Fruit fly (Drosophila melanogaster): ENCODE measurements around the gene CG1647.

CG1647 gene

dm6 chr3R:28844611-28845376 is 24.8 kb downstream of the CG1647 start, which contains the start of the genes Apc and spg (continued):
- peak; percentile 40 for TF ChIP-seq nau (GFP tag; optimal IDR thresholded peaks at IDR 0.05)
- no peak for TF ChIP-seq CG18764 (GFP tag; optimal IDR thresholded peaks at IDR 0.05)
- peak; percentile 39 for TF ChIP-seq sqz (GFP tag; optimal IDR thresholded peaks at IDR 0.05)
- TF ChIP-seq slou (GFP tag; optimal IDR thresholded peaks at IDR 0.05) = no peak
- peak; percentile 73 for TF ChIP-seq CrebB (tag; optimal IDR thresholded peaks at IDR 0.05)
- peak; percentile 76 for TF ChIP-seq CG34224 (GFP tag; IDR thresholded peaks at IDR 0.05; ENCODE audit: partially characterized antibody)
- TF ChIP-seq CG17568 (GFP tag; optimal IDR thresholded peaks at IDR 0.05) = no peak
- TF ChIP-seq CG30020 (tag; optimal IDR thresholded peaks at IDR 0.05) = peak; percentile 25
- no peak for TF ChIP-seq CG8290 (GFP tag; optimal IDR thresholded peaks at IDR 0.05)
- peak in 1 of 2 experiments; percentile 89 for TF ChIP-seq CG8290 (tag; optimal IDR thresholded peaks at IDR 0.05)
- TF ChIP-seq CG18011 (GFP tag; optimal IDR thresholded peaks at IDR 0.05) = no peak
- TF ChIP-seq CG12659 (GFP tag; optimal IDR thresholded peaks at IDR 0.05) = peak; percentile 87
- TF ChIP-seq lab (GFP tag; optimal IDR thresholded peaks at IDR 0.05) = peak; percentile 66
- TF ChIP-seq tll (GFP tag; optimal IDR thresholded peaks at IDR 0.05) = no peak
- TF ChIP-seq scrt (GFP tag; optimal IDR thresholded peaks at IDR 0.05) = peak; percentile 31
- TF ChIP-seq CG12236 (GFP tag; optimal IDR thresholded peaks at IDR 0.05) = no peak
- no peak for TF ChIP-seq CG12744 (GFP tag; optimal IDR thresholded peaks at IDR 0.05)
- TF ChIP-seq p53 (GFP tag; optimal IDR thresholded peaks at IDR 0.05) = no peak
- peak; percentile 77 for TF ChIP-seq Aef1 (GFP tag; IDR thresholded peaks at IDR 0.05)
- TF ChIP-seq CG12219 (GFP tag; optimal IDR thresholded peaks at IDR 0.05) = peak; percentile 63
- TF ChIP-seq ERR (GFP tag; optimal IDR thresholded peaks at IDR 0.05) = no peak
- TF ChIP-seq CG4360 (GFP tag; IDR thresholded peaks at IDR 0.05) = peak; percentile 95
- peak; percentile 1 for TF ChIP-seq CG16815 (GFP tag; optimal IDR thresholded peaks at IDR 0.05)
- no peak for TF ChIP-seq Antp (GFP tag; optimal IDR thresholded peaks at IDR 0.05)
- TF ChIP-seq CG18262 (tag; optimal IDR thresholded peaks at IDR 0.05) = peak; percentile 44
- TF ChIP-seq nom (GFP tag; optimal IDR thresholded peaks at IDR 0.05) = peak; percentile 77
- no peak for TF ChIP-seq CG4404 (GFP tag; IDR thresholded peaks at IDR 0.05)
- peak; percentile 44; the same call in 2 of the 3 replicates for TF ChIP-seq CG14050 (GFP tag; IDR thresholded peaks at IDR 0.05)
- peak; percentile 64 for TF ChIP-seq vnd (GFP tag; IDR thresholded peaks at IDR 0.05; ENCODE audit: partially characterized antibody)
- peak; percentile 74 for TF ChIP-seq CG14710 (tag; optimal IDR thresholded peaks at IDR 0.05)
- TF ChIP-seq Mad (GFP tag; optimal IDR thresholded peaks at IDR 0.05) = no peak
- TF ChIP-seq Hmx (GFP tag; optimal IDR thresholded peaks at IDR 0.05) = peak; percentile 0
- TF ChIP-seq CG32767 (GFP tag; IDR thresholded peaks at IDR 0.05) = no peak
- TF ChIP-seq CG1647 (GFP tag; optimal IDR thresholded peaks at IDR 0.05) = no peak
- TF ChIP-seq lola (GFP tag; optimal IDR thresholded peaks at IDR 0.05) = peak in 1 of 3 experiments; percentile 43
- peak; percentile 93 for TF ChIP-seq sug (tag; optimal IDR thresholded peaks at IDR 0.05)
- peak; percentile 29 for TF ChIP-seq Fer3 (tag; optimal IDR thresholded peaks at IDR 0.05)
- TF ChIP-seq wor (GFP tag; IDR thresholded peaks at IDR 0.05) = no peak
- no peak for TF ChIP-seq Sry-β (GFP tag; optimal IDR thresholded peaks at IDR 0.05)
- no peak for TF ChIP-seq lmd (GFP tag; IDR thresholded peaks at IDR 0.05)
- no peak for TF ChIP-seq CG8281 (tag; optimal IDR thresholded peaks at IDR 0.05)
- no peak for TF ChIP-seq Nf-YB (GFP tag; optimal IDR thresholded peaks at IDR 0.05)
- peak; percentile 57; the same call in 1 of the 2 replicates for TF ChIP-seq nerfin-2 (GFP tag; IDR thresholded peaks at IDR 0.05; ENCODE audit: partially characterized antibody)
- peak; percentile 10 for TF ChIP-seq CG16863 (GFP tag; optimal IDR thresholded peaks at IDR 0.05)
- no peak for TF ChIP-seq CG33557 (GFP tag; optimal IDR thresholded peaks at IDR 0.05)
- 0 out of 2 replicates have a peak, but pooled peaks have one; percentile 10 for TF ChIP-seq CG6689 (GFP tag; IDR thresholded peaks at IDR 0.05)
- no peak; the same call in 1 of the 2 replicates for TF ChIP-seq Dref (GFP tag; IDR thresholded peaks at IDR 0.05)
- no peak for TF ChIP-seq TFAM (GFP tag; optimal IDR thresholded peaks at IDR 0.05)
